Fruit fly (Drosophila melanogaster) whole organism, embryonic: Measurements from ENCODE around the gene Liprin-beta.

Experiments used
- Ada2b ChIP-seq: fragments of 200-800 bp; sonication (Bioruptor generic); IDR thresholded peaks from 2 replicates; pipeline ENCODE4 v1.3.6; 2022; ENCODE audit warnings: missing biosample characterization, missing genetic modification characterization
- Aef1 ChIP-seq: fragments of 200-800 bp; sonication (Bioruptor generic); IDR thresholded peaks from 3 replicates; pipeline ENCODE4 v1.3.6; 2022; ENCODE audit warnings: missing biosample characterization, missing genetic modification characterization
- Antp ChIP-seq: fragments of 200-800 bp; sonication (Bioruptor generic); optimal IDR thresholded peaks from 3 replicates; lab custom pipeline; 2016; ENCODE audit warnings: missing biosample characterization, missing genetic modification characterization
- Awh ChIP-seq: fragments of 200-800 bp; sonication (Bioruptor generic); IDR thresholded peaks from 2 replicates; pipeline ENCODE4, ENCODE4 v1.3.6; 2022; ENCODE audit warnings: missing biosample characterization, missing genetic modification characterization
- CG10267 ChIP-seq: fragments of 200-800 bp; sonication (Bioruptor generic); optimal IDR thresholded peaks from 2 replicates; lab custom pipeline; 2018; ENCODE audit warnings: missing biosample characterization, mild to moderate bottlenecking, missing genetic modification characterization, moderate library complexity
- CG10321 ChIP-seq: fragments of 200-800 bp; sonication (Bioruptor generic); IDR thresholded peaks from 2 replicates; pipeline ENCODE4 v1.3.6; 2022; ENCODE audit warnings: missing biosample characterization, missing genetic modification characterization
- CG10431 ChIP-seq: fragments of 200-800 bp; sonication (Bioruptor generic); optimal IDR thresholded peaks from 3 replicates; lab custom pipeline; 2018; ENCODE audit warnings: missing biosample characterization, mild to moderate bottlenecking, missing genetic modification characterization
- CG10979 ChIP-seq: fragments of 200-800 bp; sonication (Bioruptor generic); optimal IDR thresholded peaks from 2 replicates; lab custom pipeline; 2018; ENCODE audit warnings: missing biosample characterization, mild to moderate bottlenecking, missing genetic modification characterization, moderate library complexity
- CG13296 ChIP-seq: fragments of 200-800 bp; sonication (Bioruptor generic); optimal IDR thresholded peaks from 3 replicates; lab custom pipeline; 2018; ENCODE audit warnings: missing biosample characterization, mild to moderate bottlenecking, missing genetic modification characterization
- CG15011 ChIP-seq: fragments of 200-800 bp; sonication (Bioruptor generic); optimal IDR thresholded peaks from 3 replicates; lab custom pipeline; 2018; ENCODE audit warnings: missing biosample characterization, mild to moderate bottlenecking, missing genetic modification characterization
- CG15269 ChIP-seq: fragments of 200-800 bp; sonication (Bioruptor generic); optimal IDR thresholded peaks from 2 replicates; lab custom pipeline; 2018; ENCODE audit warnings: missing biosample characterization, mild to moderate bottlenecking, missing genetic modification characterization, moderate library complexity
- CG18619 ChIP-seq: fragments of 200-800 bp; sonication (Bioruptor generic); optimal IDR thresholded peaks from 3 replicates; lab custom pipeline; 2017; ENCODE audit warnings: missing biosample characterization, mild to moderate bottlenecking, missing genetic modification characterization
- CG2129 ChIP-seq: fragments of 200-800 bp; sonication (Bioruptor generic); IDR thresholded peaks from 2 replicates; pipeline ENCODE4 v1.3.6; 2022; ENCODE audit warnings: missing biosample characterization, missing genetic modification characterization; ENCODE audit not compliant: partially characterized antibody
- CG2202 ChIP-seq: fragments of 200-800 bp; sonication (Bioruptor generic); optimal IDR thresholded peaks from 2 replicates; lab custom pipeline; 2018; ENCODE audit warnings: missing biosample characterization, mild to moderate bottlenecking, missing genetic modification characterization
- CG30020 ChIP-seq: fragments of 200-800 bp; optimal IDR thresholded peaks from 2 replicates; lab custom pipeline; 2019; ENCODE audit warnings: missing biosample characterization, mild to moderate bottlenecking, missing genetic modification characterization, moderate library complexity
- CG3407 ChIP-seq: fragments of 200-800 bp; sonication (Bioruptor generic); optimal IDR thresholded peaks from 2 replicates; lab custom pipeline; 2018; ENCODE audit warnings: missing biosample characterization, mild to moderate bottlenecking, missing genetic modification characterization
- CG4854 ChIP-seq: fragments of 200-800 bp; sonication (Bioruptor generic); optimal IDR thresholded peaks from 2 replicates; lab custom pipeline; 2016; ENCODE audit warnings: missing biosample characterization, missing genetic modification characterization, inconsistent platforms
- CG6689 ChIP-seq: fragments of 200-800 bp; sonication (Bioruptor generic); IDR thresholded peaks from 2 replicates; pipeline ENCODE4 v1.3.6; 2022; ENCODE audit warnings: missing biosample characterization, missing genetic modification characterization
- CG7928 ChIP-seq: fragments of 200-800 bp; sonication (Bioruptor generic); optimal IDR thresholded peaks from 2 replicates; lab custom pipeline; 2017; ENCODE audit warnings: missing biosample characterization, mild to moderate bottlenecking, missing genetic modification characterization
- CG8359 ChIP-seq: fragments of 200-800 bp; sonication (Bioruptor generic); optimal IDR thresholded peaks from 2 replicates; lab custom pipeline; 2017; ENCODE audit warnings: missing biosample characterization, mild to moderate bottlenecking, missing genetic modification characterization, borderline replicate concordance
- CG8924 ChIP-seq: fragments of 200-800 bp; optimal IDR thresholded peaks from 3 replicates; lab custom pipeline; 2019; ENCODE audit warnings: missing biosample characterization, mild to moderate bottlenecking, missing genetic modification characterization, moderate library complexity
- CG8944 ChIP-seq: fragments of 200-800 bp; sonication (Bioruptor generic); optimal IDR thresholded peaks from 3 replicates; lab custom pipeline; 2016; ENCODE audit warnings: missing biosample characterization, missing genetic modification characterization
- Ets65A ChIP-seq: fragments of 200-800 bp; sonication (Bioruptor generic); peaks from one replicate; lab custom pipeline; 2016; ENCODE audit warnings: missing biosample characterization, missing genetic modification characterization
- Fer1 ChIP-seq: fragments of 200-800 bp; sonication (Bioruptor generic); optimal IDR thresholded peaks from 2 replicates; lab custom pipeline; 2017; ENCODE audit warnings: missing biosample characterization, mild to moderate bottlenecking, missing genetic modification characterization
- Lpt ChIP-seq: fragments of >200 bp; optimal IDR thresholded peaks from 2 replicates; lab custom pipeline; 2018; ENCODE audit warnings: missing biosample characterization, missing genetic modification characterization
- NC2α ChIP-seq: fragments of 200-800 bp; sonication (Bioruptor generic); optimal IDR thresholded peaks from 2 replicates; lab custom pipeline; 2016; ENCODE audit warnings: missing biosample characterization, missing genetic modification characterization
- Nf-YA ChIP-seq: fragments of 200-800 bp; sonication (Bioruptor generic); IDR thresholded peaks from 2 replicates; pipeline ENCODE4 v1.3.6; 2022; ENCODE audit warnings: missing biosample characterization, missing genetic modification characterization
- NfI ChIP-seq: fragments of 200-800 bp; sonication (Bioruptor generic); optimal IDR thresholded peaks from 3 replicates; lab custom pipeline; 2018; ENCODE audit warnings: missing biosample characterization, mild to moderate bottlenecking, missing genetic modification characterization, moderate library complexity
- Opbp ChIP-seq: fragments of 200-800 bp; sonication (Bioruptor generic); IDR thresholded peaks from 3 replicates; pipeline ENCODE4 v1.3.6; 2022; ENCODE audit warnings: missing biosample characterization, missing genetic modification characterization; ENCODE audit not compliant: partially characterized antibody
- Poxn ChIP-seq: fragments of 200-800 bp; sonication (Bioruptor generic); IDR thresholded peaks from 2 replicates; pipeline ENCODE4 v1.3.6; 2022; ENCODE audit warnings: missing biosample characterization, missing genetic modification characterization
- Rx ChIP-seq: fragments of 200-800 bp; sonication (Bioruptor generic); IDR thresholded peaks from 2 replicates; pipeline ENCODE4 v1.3.6; 2022; ENCODE audit warnings: missing biosample characterization, missing genetic modification characterization
- Side ChIP-seq: fragments of 200-800 bp; sonication (Bioruptor generic); optimal IDR thresholded peaks from 2 replicates; lab custom pipeline; 2016; ENCODE audit warnings: missing biosample characterization, missing genetic modification characterization
- ash1 ChIP-seq: fragments of 200-800 bp; sonication (Bioruptor generic); optimal IDR thresholded peaks from 2 replicates; lab custom pipeline; 2018; ENCODE audit warnings: missing biosample characterization, mild to moderate bottlenecking, missing genetic modification characterization
- bcd ChIP-seq: fragments of 200-800 bp; sonication (Bioruptor generic); optimal IDR thresholded peaks from 2 replicates; lab custom pipeline; 2017; ENCODE audit warnings: missing biosample characterization, mild to moderate bottlenecking, missing genetic modification characterization
- dm ChIP-seq: fragments of 200-800 bp; sonication (Bioruptor generic); optimal IDR thresholded peaks from 3 replicates; lab custom pipeline; 2016; ENCODE audit warnings: missing biosample characterization, missing genetic modification characterization
- fd3F ChIP-seq: fragments of 200-800 bp; sonication (Bioruptor generic); optimal IDR thresholded peaks from 2 replicates; lab custom pipeline; 2018; ENCODE audit warnings: missing biosample characterization, mild to moderate bottlenecking, missing genetic modification characterization, moderate library complexity
- gcm ChIP-seq: fragments of 200-800 bp; sonication (Bioruptor generic); optimal IDR thresholded peaks from 2 replicates; lab custom pipeline; 2019; ENCODE audit warnings: missing biosample characterization, mild to moderate bottlenecking, missing genetic modification characterization, moderate library complexity
- gcm2 ChIP-seq: fragments of 200-800 bp; sonication (Bioruptor generic); optimal IDR thresholded peaks from 2 replicates; lab custom pipeline; 2016; ENCODE audit warnings: missing biosample characterization, missing genetic modification characterization
- grn ChIP-seq: fragments of 200-800 bp; sonication (Bioruptor generic); optimal IDR thresholded peaks from 3 replicates; lab custom pipeline; 2017; ENCODE audit warnings: missing biosample characterization, missing genetic modification characterization
- h ChIP-seq: fragments of >200 bp; optimal IDR thresholded peaks from 2 replicates; lab custom pipeline; 2017
- hbn ChIP-seq: fragments of 200-800 bp; sonication (Bioruptor generic); IDR thresholded peaks from 2 replicates; pipeline ENCODE4 v1.3.6; 2022; ENCODE audit warnings: missing biosample characterization, missing genetic modification characterization; ENCODE audit not compliant: partially characterized antibody
- kah ChIP-seq: fragments of 200-800 bp; sonication (Bioruptor generic); optimal IDR thresholded peaks from 2 replicates; lab custom pipeline; 2018; ENCODE audit warnings: missing biosample characterization, mild to moderate bottlenecking, missing genetic modification characterization
- lilli ChIP-seq: fragments of 200-800 bp; sonication (Bioruptor generic); optimal IDR thresholded peaks from 3 replicates; lab custom pipeline; 2016; ENCODE audit warnings: missing biosample characterization, missing genetic modification characterization
- pfk ChIP-seq: fragments of 200-800 bp; sonication (Bioruptor generic); optimal IDR thresholded peaks from 2 replicates; lab custom pipeline; 2018; ENCODE audit warnings: missing biosample characterization, mild to moderate bottlenecking, missing genetic modification characterization, moderate library complexity
- repo ChIP-seq: fragments of 200-800 bp; sonication (Bioruptor generic); optimal IDR thresholded peaks from 2 replicates; lab custom pipeline; 2016; ENCODE audit warnings: missing biosample characterization, missing genetic modification characterization
- rib ChIP-seq: fragments of 200-800 bp; sonication (Bioruptor generic); IDR thresholded peaks from 2 replicates; pipeline ENCODE4 v1.3.6; 2022; ENCODE audit warnings: missing biosample characterization, missing genetic modification characterization
- sim ChIP-seq: fragments of 200-800 bp; sonication (Bioruptor generic); IDR thresholded peaks from 2 replicates; pipeline ENCODE4 v1.3.6; 2022; ENCODE audit warnings: missing biosample characterization, missing genetic modification characterization
- sob ChIP-seq: fragments of 200-800 bp; sonication (Bioruptor generic); IDR thresholded peaks from 2 replicates; pipeline ENCODE4 v1.3.6; 2022; ENCODE audit warnings: missing biosample characterization, missing genetic modification characterization
- stc ChIP-seq: fragments of 200-800 bp; sonication (Bioruptor generic); IDR thresholded peaks from 2 replicates; pipeline ENCODE4 v1.3.6; 2022; ENCODE audit warnings: missing biosample characterization, missing genetic modification characterization
- stwl ChIP-seq: fragments of 200-800 bp; sonication (Bioruptor generic); optimal IDR thresholded peaks from 3 replicates; lab custom pipeline; 2018; ENCODE audit warnings: missing biosample characterization, mild to moderate bottlenecking, missing genetic modification characterization, moderate library complexity
- tin ChIP-seq: fragments of 200-800 bp; sonication (Bioruptor generic); optimal IDR thresholded peaks from 3 replicates; lab custom pipeline; 2016; ENCODE audit warnings: missing biosample characterization, missing genetic modification characterization

Liprin-beta gene

DNA sequence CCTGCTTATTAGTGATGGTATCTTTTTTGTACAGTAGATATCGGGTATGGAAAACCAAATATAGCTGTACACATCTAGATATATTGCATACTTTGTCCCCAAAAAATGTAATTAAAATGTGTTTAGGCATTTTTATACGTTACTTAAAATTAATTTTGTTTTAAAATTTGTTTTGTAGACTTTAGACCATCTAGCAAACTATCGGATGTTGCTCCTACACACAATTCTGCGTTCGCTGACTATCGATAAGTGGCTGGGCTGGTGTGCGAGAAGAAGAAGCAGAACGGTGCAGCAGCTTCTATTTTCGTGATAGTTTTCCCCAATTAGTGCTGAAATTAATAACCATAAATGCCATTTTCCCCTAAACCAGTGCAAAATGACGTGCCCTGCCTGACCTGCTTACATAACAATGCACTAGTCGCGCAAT is at the start of gene Liprin-beta, which contains the start of gene Vps36 (continued):
- TF ChIP-seq kah (peak; percentile 62), Aef1 (peak; percentile 93), CG30020 (tag; lab: Kevin White, UChicago) (peak; percentile 88), lilli (GFP tag; lab: Kevin White, UChicago) (peak; percentile 96), stwl (tag; lab: Kevin White, UChicago) (peak; percentile 80), CG15011 (GFP tag; lab: Kevin White, UChicago) (no peak), CG8924 (tag; lab: Kevin White, UChicago) (peak; percentile 82), CG2202 (tag; lab: Kevin White, UChicago) (peak; percentile 62), CG2129 (peak; percentile 95), Ets65A (GFP tag; lab: Kevin White, UChicago) (peak; percentile 99), tin (peak; percentile 89), CG3407 (GFP tag; lab: Kevin White, UChicago) (no peak), NfI (GFP tag; lab: Kevin White, UChicago) (no peak), pfk (GFP tag; lab: Kevin White, UChicago) (peak; percentile 18), NC2α (GFP tag; lab: Kevin White, UChicago) (peak; percentile 78), Awh (peak; percentile 68), grn (GFP tag; lab: Kevin White, UChicago) (no peak), CG6689 (GFP tag; lab: Robert Waterston, UW) (peak; percentile 87), Side (GFP tag; lab: Kevin White, UChicago) (peak; percentile 88), CG13296 (GFP tag; lab: Kevin White, UChicago) (no peak), CG18619 (GFP tag; lab: Kevin White, UChicago) (peak; percentile 75), fd3F (GFP tag; lab: Kevin White, UChicago) (peak; percentile 80), ash1 (GFP tag; lab: Kevin White, UChicago) (no peak), dm (GFP tag; lab: Kevin White, UChicago) (peak; percentile 86), CG8359 (GFP tag; lab: Kevin White, UChicago) (peak; percentile 31), h (lab: Kevin White, UChicago) (no peak), CG10979 (tag; lab: Kevin White, UChicago) (peak; percentile 77), CG10431 (GFP tag; lab: Kevin White, UChicago) (no peak), CG10267 (tag; lab: Kevin White, UChicago) (peak; percentile 35), gcm2 (peak; percentile 52), Ada2b (GFP tag; lab: Robert Waterston, UW) (peak; percentile 87), bcd (GFP tag; lab: Kevin White, UChicago) (peak; percentile 88), CG15269 (tag; lab: Kevin White, UChicago) (no peak), CG10321 (0 out of 2 replicates have a peak, but pooled peaks have one; percentile 51), Opbp (GFP tag; lab: Robert Waterston, UW) (peak; percentile 90; the same call in 2 of the 3 replicates), Antp (GFP tag; lab: Kevin White, UChicago) (peak; percentile 92), CG4854 (no peak), hbn (GFP tag; lab: Robert Waterston, UW) (peak; percentile 94), stc (peak; percentile 71; the same call in 1 of the 2 replicates), CG7928 (GFP tag; lab: Kevin White, UChicago) (peak; percentile 53), rib (GFP tag; lab: Robert Waterston, UW) (peak; percentile 54), gcm (no peak), Lpt (GFP tag; lab: Kevin White, UChicago) (no peak), Fer1 (GFP tag; lab: Kevin White, UChicago) (no peak), Poxn (peak; percentile 83), sob (GFP tag; lab: Robert Waterston, UW) (peak; percentile 93), CG8944 (peak; percentile 94), Rx (peak; percentile 60), Nf-YA (peak; percentile 65), sim (no peak), repo (GFP tag; lab: Kevin White, UChicago) (peak; percentile 74)
